Fruit fly (Drosophila melanogaster) whole organism, prepupa: Measurements from ENCODE around the gene CkIalpha.

Source experiments
- Blimp-1 ChIP-seq: fragments of 200-800 bp; sonication (Bioruptor generic); optimal IDR thresholded peaks from 3 replicates; lab custom pipeline; 2017; ENCODE audit warnings: missing biosample characterization, missing genetic modification characterization, mild to moderate bottlenecking, moderate library complexity, missing genetic modification reagents
- CG10631 ChIP-seq: fragments of 200-800 bp; sonication (Bioruptor generic); optimal IDR thresholded peaks from 2 replicates; lab custom pipeline; 2016; ENCODE audit warnings: missing biosample characterization, missing genetic modification characterization
- CG10669 ChIP-seq: fragments of 200-800 bp; sonication (Bioruptor generic); optimal IDR thresholded peaks from 3 replicates; lab custom pipeline; 2018; ENCODE audit warnings: missing biosample characterization, mild to moderate bottlenecking, missing genetic modification characterization, moderate library complexity
- CG11294 ChIP-seq: fragments of 200-800 bp; sonication (Bioruptor generic); IDR thresholded peaks from 2 replicates; pipeline ENCODE4 v1.3.6; 2022; ENCODE audit warnings: missing biosample characterization, missing genetic modification characterization
- CG11902 ChIP-seq: fragments of 200-800 bp; sonication (Bioruptor generic); optimal IDR thresholded peaks from 3 replicates; lab custom pipeline; 2016; ENCODE audit warnings: missing biosample characterization, missing genetic modification characterization
- CG15336 ChIP-seq: fragments of 200-800 bp; sonication (Bioruptor generic); IDR thresholded peaks from 2 replicates; pipeline ENCODE4 v1.3.6; 2022; ENCODE audit warnings: missing biosample characterization, missing genetic modification characterization
- CG16779 ChIP-seq: fragments of 200-800 bp; sonication (Bioruptor generic); optimal IDR thresholded peaks from 3 replicates; lab custom pipeline; 2017; ENCODE audit warnings: missing biosample characterization, mild to moderate bottlenecking, missing genetic modification characterization
- CG3032 ChIP-seq: fragments of 200-800 bp; optimal IDR thresholded peaks from 2 replicates; lab custom pipeline; 2019; ENCODE audit warnings: missing biosample characterization, mild to moderate bottlenecking, missing genetic modification characterization, moderate library complexity
- CG31627 ChIP-seq: fragments of 200-800 bp; sonication (Bioruptor generic); optimal IDR thresholded peaks from 3 replicates; lab custom pipeline; 2016; ENCODE audit warnings: missing biosample characterization, missing genetic modification characterization
- CG32006 ChIP-seq: fragments of 200-800 bp; sonication (Bioruptor generic); optimal IDR thresholded peaks from 3 replicates; lab custom pipeline; 2017; ENCODE audit warnings: missing biosample characterization, mild to moderate bottlenecking, missing genetic modification characterization
- CG34406 ChIP-seq: fragments of 200-800 bp; sonication (Bioruptor generic); optimal IDR thresholded peaks from 3 replicates; lab custom pipeline; 2016; ENCODE audit warnings: missing biosample characterization, missing genetic modification characterization
- CG3919 ChIP-seq: fragments of 200-800 bp; sonication (Bioruptor generic); optimal IDR thresholded peaks from 3 replicates; lab custom pipeline; 2016; ENCODE audit warnings: missing biosample characterization, missing genetic modification characterization
- CG6163 ChIP-seq: fragments of 200-800 bp; sonication (Bioruptor generic); IDR thresholded peaks from 3 replicates; pipeline ENCODE4 v1.3.6; 2022; ENCODE audit warnings: missing biosample characterization, missing genetic modification characterization
- CG6276 ChIP-seq: fragments of 200-800 bp; sonication (Bioruptor generic); optimal IDR thresholded peaks from 2 replicates; lab custom pipeline; 2017; ENCODE audit warnings: missing biosample characterization, mild to moderate bottlenecking, missing genetic modification characterization
- CG6792 ChIP-seq: fragments of 200-800 bp; sonication (Bioruptor generic); optimal IDR thresholded peaks from 3 replicates; lab custom pipeline; 2016; ENCODE audit warnings: missing biosample characterization, missing genetic modification characterization
- CG6808 ChIP-seq: fragments of 200-800 bp; sonication (Bioruptor generic); optimal IDR thresholded peaks from 3 replicates; lab custom pipeline; 2017; ENCODE audit warnings: missing biosample characterization, missing genetic modification characterization, mild to moderate bottlenecking, moderate library complexity, missing genetic modification reagents
- CG6854 ChIP-seq: fragments of 200-800 bp; sonication (Bioruptor generic); optimal IDR thresholded peaks from 2 replicates; lab custom pipeline; 2017; ENCODE audit warnings: missing biosample characterization, mild to moderate bottlenecking, missing genetic modification characterization
- CG8119 ChIP-seq: fragments of 200-800 bp; sonication (Bioruptor generic); IDR thresholded peaks from 3 replicates; pipeline ENCODE4 v1.3.6; 2022; ENCODE audit warnings: missing biosample characterization, missing genetic modification characterization
- CG8319 ChIP-seq: fragments of 200-800 bp; sonication (Bioruptor generic); optimal IDR thresholded peaks from 3 replicates; lab custom pipeline; 2016; ENCODE audit warnings: missing biosample characterization, missing genetic modification characterization
- CG8632 ChIP-seq: fragments of 200-800 bp; sonication (Bioruptor generic); optimal IDR thresholded peaks from 3 replicates; lab custom pipeline; 2016; ENCODE audit warnings: missing biosample characterization, missing genetic modification characterization
- CG9139 ChIP-seq: fragments of 200-800 bp; sonication (Bioruptor generic); optimal IDR thresholded peaks from 3 replicates; lab custom pipeline; 2017; ENCODE audit warnings: missing biosample characterization, mild to moderate bottlenecking, missing genetic modification characterization
- Eip93F ChIP-seq: fragments of 200-800 bp; sonication (Bioruptor generic); optimal IDR thresholded peaks from 2 replicates; lab custom pipeline; 2016; ENCODE audit warnings: missing biosample characterization, mild to moderate bottlenecking, missing genetic modification characterization
- Ets21C ChIP-seq: fragments of 200-800 bp; sonication (Bioruptor generic); optimal IDR thresholded peaks from 3 replicates; lab custom pipeline; 2016; ENCODE audit warnings: missing biosample characterization, missing genetic modification characterization
- Ets96B ChIP-seq: fragments of 200-800 bp; optimal IDR thresholded peaks from 2 replicates; lab custom pipeline; 2019; ENCODE audit warnings: missing biosample characterization, mild to moderate bottlenecking, missing genetic modification characterization, moderate library complexity
- Gug ChIP-seq: fragments of 200-800 bp; sonication (Bioruptor generic); IDR thresholded peaks from 2 replicates; pipeline ENCODE4 v1.3.6; 2022; ENCODE audit warnings: missing biosample characterization, missing genetic modification characterization
- Hr38 ChIP-seq: sonication (Bioruptor generic); optimal IDR thresholded peaks from 2 replicates; lab custom pipeline; 2016; ENCODE audit warnings: missing biosample characterization, missing genetic modification characterization
- Hr39 ChIP-seq: fragments of 200-800 bp; sonication (Bioruptor generic); optimal IDR thresholded peaks from 2 replicates; lab custom pipeline; 2016; ENCODE audit warnings: missing biosample characterization, missing genetic modification characterization
- Hr4 ChIP-seq: fragments of 200-800 bp; sonication (Bioruptor generic); optimal IDR thresholded peaks from 3 replicates; lab custom pipeline; 2016; ENCODE audit warnings: missing biosample characterization, missing genetic modification characterization
- Met ChIP-seq: fragments of 200-800 bp; sonication (Bioruptor generic); optimal IDR thresholded peaks from 3 replicates; lab custom pipeline; 2016; ENCODE audit warnings: missing biosample characterization, missing genetic modification characterization
- OdsH ChIP-seq: fragments of 200-800 bp; sonication (Bioruptor generic); optimal IDR thresholded peaks from 3 replicates; lab custom pipeline; 2016; ENCODE audit warnings: missing biosample characterization, missing genetic modification characterization
- Smox ChIP-seq: fragments of 200-800 bp; sonication (Bioruptor generic); optimal IDR thresholded peaks from 3 replicates; lab custom pipeline; 2016; ENCODE audit warnings: missing biosample characterization, missing genetic modification characterization
- Sox14 ChIP-seq: fragments of 200-800 bp; sonication (Bioruptor generic); optimal IDR thresholded peaks from 3 replicates; lab custom pipeline; 2016; ENCODE audit warnings: missing biosample characterization, missing genetic modification characterization
- Sox15 ChIP-seq: fragments of 200-800 bp; sonication (Bioruptor generic); optimal IDR thresholded peaks from 3 replicates; lab custom pipeline; 2016; ENCODE audit warnings: missing biosample characterization, missing genetic modification characterization
- achi ChIP-seq: fragments of 200-800 bp; sonication (Bioruptor generic); optimal IDR thresholded peaks from 3 replicates; lab custom pipeline; 2016; ENCODE audit warnings: missing biosample characterization, missing genetic modification characterization
- acj6 ChIP-seq: fragments of 200-800 bp; sonication (Bioruptor generic); optimal IDR thresholded peaks from 3 replicates; lab custom pipeline; 2016; ENCODE audit warnings: missing biosample characterization, missing genetic modification characterization
- cyc ChIP-seq: fragments of 200-800 bp; sonication (Bioruptor generic); optimal IDR thresholded peaks from 3 replicates; lab custom pipeline; 2016; ENCODE audit warnings: missing biosample characterization, missing genetic modification characterization
- dac ChIP-seq: fragments of 200-800 bp; sonication (Bioruptor generic); optimal IDR thresholded peaks from 2 replicates; lab custom pipeline; 2017; ENCODE audit warnings: missing biosample characterization, mild to moderate bottlenecking, missing genetic modification characterization
- dsx ChIP-seq: fragments of 200-800 bp; optimal IDR thresholded peaks from 3 replicates; lab custom pipeline; 2019; ENCODE audit warnings: missing biosample characterization, mild to moderate bottlenecking, missing genetic modification characterization, moderate library complexity; ENCODE audit not compliant: poor library complexity, severe bottlenecking
- eg ChIP-seq: fragments of 200-800 bp; sonication (Bioruptor generic); IDR thresholded peaks from 3 replicates; pipeline ENCODE4 v1.3.6; 2022; ENCODE audit warnings: missing biosample characterization, missing genetic modification characterization
- esn ChIP-seq: fragments of 200-800 bp; sonication (Bioruptor generic); optimal IDR thresholded peaks from 2 replicates; lab custom pipeline; 2016; ENCODE audit warnings: missing biosample characterization, mild to moderate bottlenecking, missing genetic modification characterization, moderate library complexity
- fd59A ChIP-seq: fragments of 200-800 bp; sonication (Bioruptor generic); optimal IDR thresholded peaks from 2 replicates; lab custom pipeline; 2017; ENCODE audit warnings: missing biosample characterization, mild to moderate bottlenecking, missing genetic modification characterization, missing genetic modification reagents
- fd85E ChIP-seq: fragments of 200-800 bp; sonication (Bioruptor generic); optimal IDR thresholded peaks from 3 replicates; lab custom pipeline; 2016; ENCODE audit warnings: missing biosample characterization, missing genetic modification characterization
- fkh ChIP-seq: fragments of 200-800 bp; sonication (Bioruptor generic); optimal IDR thresholded peaks from 3 replicates; lab custom pipeline; 2017; ENCODE audit warnings: missing biosample characterization, mild to moderate bottlenecking, missing genetic modification characterization, moderate library complexity
- lz ChIP-seq: fragments of 200-800 bp; sonication (Bioruptor generic); optimal IDR thresholded peaks from 3 replicates; lab custom pipeline; 2016; ENCODE audit warnings: missing biosample characterization, missing genetic modification characterization
- net ChIP-seq: fragments of 200-800 bp; sonication (Bioruptor generic); optimal IDR thresholded peaks from 3 replicates; lab custom pipeline; 2016; ENCODE audit warnings: missing biosample characterization, missing genetic modification characterization
- pdm3 ChIP-seq: fragments of 200-800 bp; sonication (Bioruptor generic); optimal IDR thresholded peaks from 3 replicates; lab custom pipeline; 2016; ENCODE audit warnings: missing biosample characterization, missing genetic modification characterization
- salr ChIP-seq, 2 experiments: fragments of 200-800 bp; sonication (Bioruptor generic); optimal IDR thresholded peaks; 3 replicates each; lab custom pipeline; 2016 to 2018; ENCODE audit warnings: missing biosample characterization in 2 of 2, missing genetic modification characterization in 2 of 2, mild to moderate bottlenecking in 1 of 2
- spab ChIP-seq: fragments of 200-800 bp; sonication (Bioruptor generic); optimal IDR thresholded peaks from 2 replicates; lab custom pipeline; 2017; ENCODE audit warnings: missing biosample characterization, mild to moderate bottlenecking, missing genetic modification characterization, missing genetic modification reagents
- ss ChIP-seq, 2 experiments: fragments of 200-800 bp; sonication (Bioruptor generic); optimal IDR thresholded peaks; 2 replicates in 1 of 2; 3 replicates in 1 of 2; lab custom pipeline; 2017 to 2018; ENCODE audit warnings: mild to moderate bottlenecking in 2 of 2, missing biosample characterization in 2 of 2, missing genetic modification characterization in 2 of 2, moderate library complexity in 1 of 2
- svp ChIP-seq: fragments of 200-800 bp; sonication (Bioruptor generic); peaks from one replicate; lab custom pipeline; 2016; ENCODE audit warnings: missing biosample characterization, missing genetic modification characterization
- topi ChIP-seq: fragments of 200-800 bp; sonication (Bioruptor generic); optimal IDR thresholded peaks from 3 replicates; lab custom pipeline; 2016; ENCODE audit warnings: missing biosample characterization, missing genetic modification characterization
- vri ChIP-seq: fragments of 200-800 bp; sonication (Bioruptor generic); optimal IDR thresholded peaks from 3 replicates; lab custom pipeline; 2016; ENCODE audit warnings: missing biosample characterization, mild to moderate bottlenecking, missing genetic modification characterization

The CkIalpha gene

dm6 chrX:12629564-12629963 lies 23.9 kb upstream of the CkIalpha start, which contains the start of the genes Aven and CG2540:
Gene Aven (minus strand): TSS chrX:12629640.
Gene CG2540 (plus strand): TSS chrX:12629878.
- TF ChIP-seq CG9139 (GFP tag; lab: Kevin White, UChicago) (peak; percentile 61), Sox15 (GFP tag; lab: Kevin White, UChicago) (peak; percentile 48), CG8632 (peak; percentile 72), fd59A (GFP tag; lab: Kevin White, UChicago) (peak; percentile 39), Hr39 (peak; percentile 1), CG6792 (GFP tag; lab: Kevin White, UChicago) (peak; percentile 68), fkh (peak; percentile 56), dsx (GFP tag; lab: Kevin White, UChicago) (peak; percentile 85), Eip93F (peak; percentile 48), pdm3 (GFP tag; lab: Kevin White, UChicago) (peak; percentile 56), CG6854 (GFP tag; lab: Kevin White, UChicago) (peak; percentile 75), OdsH (GFP tag; lab: Kevin White, UChicago) (peak; percentile 74), Blimp-1 (peak; percentile 26), spab (GFP tag; lab: Kevin White, UChicago) (peak; percentile 60), Met (peak; percentile 59), svp (peak; percentile 48), Sox14 (GFP tag; lab: Kevin White, UChicago) (peak; percentile 43), CG16779 (tag; lab: Kevin White, UChicago) (peak; percentile 61), achi (peak; percentile 82), Gug (GFP tag; lab: Robert Waterston, UW) (no peak), eg (GFP tag; lab: Robert Waterston, UW) (peak; percentile 55; the same call in 1 of the 3 replicates), CG8319 (GFP tag; lab: Kevin White, UChicago) (peak; percentile 50), CG6276 (GFP tag; lab: Kevin White, UChicago) (peak; percentile 77), cyc (GFP tag; lab: Kevin White, UChicago) (peak; percentile 40), vri (GFP tag; lab: Kevin White, UChicago) (no peak), CG11902 (GFP tag; lab: Kevin White, UChicago) (peak; percentile 13), CG31627 (GFP tag; lab: Kevin White, UChicago) (peak; percentile 16), net (GFP tag; lab: Kevin White, UChicago) (peak; percentile 64), esn (peak; percentile 77), CG3032 (tag; lab: Kevin White, UChicago) (peak; percentile 85), fd85E (GFP tag; lab: Kevin White, UChicago) (no peak), CG32006 (GFP tag; lab: Kevin White, UChicago) (peak; percentile 81), CG10631 (peak; percentile 72), CG34406 (GFP tag; lab: Kevin White, UChicago) (peak; percentile 76), Ets21C (GFP tag; lab: Kevin White, UChicago) (no peak), CG6163 (GFP tag; lab: Robert Waterston, UW) (0 out of 3 replicates have a peak, but pooled peaks have one; percentile 39), CG6808 (GFP tag; lab: Kevin White, UChicago) (peak; percentile 76), Smox (GFP tag; lab: Kevin White, UChicago) (peak; percentile 60), topi (GFP tag; lab: Kevin White, UChicago) (peak; percentile 59), ss (GFP tag; optimal IDR thresholded peaks at IDR 0.05; lab: Kevin White, UChicago) (peak; percentile 62 to 84), CG10669 (peak; percentile 66), CG3919 (GFP tag; lab: Kevin White, UChicago) (peak; percentile 70), CG11294 (GFP tag; lab: Robert Waterston, UW) (no peak), CG15336 (peak; percentile 78), salr (GFP tag; optimal IDR thresholded peaks at IDR 0.05; lab: Kevin White, UChicago) (peak in 1 of 2 experiments; percentile 52), Ets96B (tag; lab: Kevin White, UChicago) (peak; percentile 77), Hr38 (no peak), dac (GFP tag; lab: Kevin White, UChicago) (peak; percentile 70), Hr4 (peak; percentile 52), lz (peak; percentile 52), CG8119 (GFP tag; lab: Robert Waterston, UW) (peak; percentile 76), acj6 (GFP tag; lab: Kevin White, UChicago) (peak; percentile 81)
